Fruit fly (Drosophila melanogaster) whole organism, embryonic: ENCODE measurements around the gene CG31999.

Source experiments
- B-H1 ChIP-seq: fragments of 200-800 bp; sonication (Bioruptor generic); IDR thresholded peaks from 3 replicates; pipeline ENCODE4 v1.3.6; 2022; ENCODE audit warnings: missing biosample characterization, missing genetic modification characterization
- BEAF-32 ChIP-seq: fragments of 200-800 bp; sonication (Bioruptor generic); optimal IDR thresholded peaks from 3 replicates; lab custom pipeline; 2017; ENCODE audit warnings: missing biosample characterization, missing genetic modification characterization, mild to moderate bottlenecking, moderate library complexity, missing genetic modification reagents
- CG10321 ChIP-seq: fragments of 200-800 bp; sonication (Bioruptor generic); IDR thresholded peaks from 2 replicates; pipeline ENCODE4 v1.3.6; 2022; ENCODE audit warnings: missing biosample characterization, missing genetic modification characterization
- CG10431 ChIP-seq: fragments of 200-800 bp; sonication (Bioruptor generic); optimal IDR thresholded peaks from 3 replicates; lab custom pipeline; 2018; ENCODE audit warnings: missing biosample characterization, mild to moderate bottlenecking, missing genetic modification characterization
- CG13287 ChIP-seq: fragments of 200-800 bp; sonication (Bioruptor generic); IDR thresholded peaks from 2 replicates; pipeline ENCODE4 v1.3.6; 2022; ENCODE audit warnings: missing biosample characterization, missing genetic modification characterization; ENCODE audit not compliant: partially characterized antibody
- CG30020 ChIP-seq: fragments of 200-800 bp; optimal IDR thresholded peaks from 2 replicates; lab custom pipeline; 2019; ENCODE audit warnings: missing biosample characterization, mild to moderate bottlenecking, missing genetic modification characterization, moderate library complexity
- CG31441 ChIP-seq: fragments of 200-800 bp; sonication (Bioruptor generic); IDR thresholded peaks from 2 replicates; pipeline ENCODE4 v1.3.6; 2022; ENCODE audit warnings: missing biosample characterization, missing genetic modification characterization
- CG34376 ChIP-seq: fragments of 200-800 bp; sonication (Bioruptor generic); optimal IDR thresholded peaks from 2 replicates; lab custom pipeline; 2018; ENCODE audit warnings: missing biosample characterization, mild to moderate bottlenecking, missing genetic modification characterization
- CG4617 ChIP-seq: fragments of 200-800 bp; sonication (Bioruptor generic); optimal IDR thresholded peaks from 3 replicates; lab custom pipeline; 2016; ENCODE audit warnings: missing biosample characterization, missing genetic modification characterization, borderline replicate concordance
- CG8089 ChIP-seq: fragments of 200-800 bp; sonication (Bioruptor generic); optimal IDR thresholded peaks from 3 replicates; lab custom pipeline; 2016; ENCODE audit warnings: missing biosample characterization, missing genetic modification characterization
- CG9609 ChIP-seq: fragments of 200-800 bp; sonication (Bioruptor generic); optimal IDR thresholded peaks from 3 replicates; lab custom pipeline; 2016; ENCODE audit warnings: missing biosample characterization, missing genetic modification characterization
- CTCF ChIP-seq: fragments of 200-800 bp; sonication (Bioruptor generic); optimal IDR thresholded peaks from 2 replicates; lab custom pipeline; 2017; ENCODE audit warnings: missing biosample characterization, mild to moderate bottlenecking, missing genetic modification characterization, moderate library complexity
- Dfd ChIP-seq, 2 experiments: fragments of >200 bp; optimal IDR thresholded peaks; 2 replicates each; lab custom pipeline; 2017; ENCODE audit warnings: missing biosample characterization in 2 of 2, missing genetic modification characterization in 2 of 2
- Dip3 ChIP-seq: fragments of 200-800 bp; sonication (Bioruptor generic); optimal IDR thresholded peaks from 3 replicates; lab custom pipeline; 2016; ENCODE audit warnings: missing biosample characterization, missing genetic modification characterization
- Eip74EF ChIP-seq, 2 experiments: fragments of 200-800 bp in 1 of 2; fragments of >200 bp in 1 of 2; sonication (Bioruptor generic) in 1 of 2; optimal IDR thresholded peaks; 2 replicates each; lab custom pipeline; 2017 to 2019; ENCODE audit warnings: missing biosample characterization in 2 of 2, missing genetic modification characterization in 2 of 2, mild to moderate bottlenecking in 1 of 2, moderate library complexity in 1 of 2
- Ets65A ChIP-seq: fragments of 200-800 bp; sonication (Bioruptor generic); peaks from one replicate; lab custom pipeline; 2016; ENCODE audit warnings: missing biosample characterization, missing genetic modification characterization
- Fer1 ChIP-seq: fragments of 200-800 bp; sonication (Bioruptor generic); optimal IDR thresholded peaks from 2 replicates; lab custom pipeline; 2017; ENCODE audit warnings: missing biosample characterization, mild to moderate bottlenecking, missing genetic modification characterization
- HLH3B ChIP-seq: fragments of 200-800 bp; sonication (Bioruptor generic); IDR thresholded peaks from 2 replicates; pipeline ENCODE4 v1.3.6; 2022; ENCODE audit warnings: missing biosample characterization, missing genetic modification characterization
- Hr78 ChIP-seq, 2 experiments: fragments of 200-800 bp in 1 of 2; fragments of >200 bp in 1 of 2; sonication (Bioruptor generic) in 1 of 2; optimal IDR thresholded peaks; 2 replicates each; lab custom pipeline; 2017 to 2019; ENCODE audit warnings: missing biosample characterization in 2 of 2, missing genetic modification characterization in 2 of 2, mild to moderate bottlenecking in 1 of 2, moderate library complexity in 1 of 2
- MESR4 ChIP-seq: fragments of 200-800 bp; sonication (Bioruptor generic); optimal IDR thresholded peaks from 2 replicates; lab custom pipeline; 2018; ENCODE audit warnings: missing biosample characterization, mild to moderate bottlenecking, missing genetic modification characterization, moderate library complexity
- Med ChIP-seq: fragments of 200-800 bp; sonication (Bioruptor generic); peaks from one replicate; lab custom pipeline; 2016; ENCODE audit warnings: missing biosample characterization, missing genetic modification characterization, mild to moderate bottlenecking, inconsistent platforms, moderate library complexity
- NC2α ChIP-seq: fragments of 200-800 bp; sonication (Bioruptor generic); optimal IDR thresholded peaks from 2 replicates; lab custom pipeline; 2016; ENCODE audit warnings: missing biosample characterization, missing genetic modification characterization
- Neu2 ChIP-seq: fragments of 200-800 bp; sonication (Bioruptor generic); optimal IDR thresholded peaks from 3 replicates; lab custom pipeline; 2016; ENCODE audit warnings: missing biosample characterization, missing genetic modification characterization, borderline replicate concordance
- Nf-YB ChIP-seq: fragments of 200-800 bp; sonication (Bioruptor generic); optimal IDR thresholded peaks from 3 replicates; lab custom pipeline; 2019; ENCODE audit warnings: missing biosample characterization, mild to moderate bottlenecking, missing genetic modification characterization, moderate library complexity
- Opbp ChIP-seq: fragments of 200-800 bp; sonication (Bioruptor generic); IDR thresholded peaks from 3 replicates; pipeline ENCODE4 v1.3.6; 2022; ENCODE audit warnings: missing biosample characterization, missing genetic modification characterization; ENCODE audit not compliant: partially characterized antibody
- Scr ChIP-seq: fragments of 200-800 bp; sonication (Bioruptor generic); IDR thresholded peaks from 2 replicates; pipeline ENCODE4 v1.3.6; 2022; ENCODE audit warnings: missing biosample characterization, missing genetic modification characterization; ENCODE audit not compliant: partially characterized antibody
- Six4 ChIP-seq: fragments of 200-800 bp; sonication (Bioruptor generic); optimal IDR thresholded peaks from 2 replicates; lab custom pipeline; 2016; ENCODE audit warnings: missing biosample characterization, missing genetic modification characterization
- Trl ChIP-seq, 3 experiments: fragments of >200 bp in 2 of 3; fragments of 200-800 bp in 1 of 3; sonication (Bioruptor generic) in 1 of 3; optimal IDR thresholded peaks; 2 replicates in 1 of 3; 3 replicates in 2 of 3; lab custom pipeline; 2016 to 2017; ENCODE audit warnings: missing biosample characterization in 1 of 3, missing genetic modification characterization in 1 of 3
- aop ChIP-seq: fragments of 200-800 bp; sonication (Bioruptor generic); IDR thresholded peaks from 2 replicates; pipeline ENCODE4 v1.3.6; 2022; ENCODE audit warnings: missing biosample characterization, missing genetic modification characterization
- ara ChIP-seq: fragments of 200-800 bp; sonication (Bioruptor generic); IDR thresholded peaks from 2 replicates; pipeline ENCODE4 v1.3.6; 2022; ENCODE audit warnings: missing biosample characterization, missing genetic modification characterization
- ato ChIP-seq: fragments of 200-800 bp; sonication (Bioruptor generic); IDR thresholded peaks from 2 replicates; pipeline ENCODE4 v1.3.6; 2022; ENCODE audit warnings: missing biosample characterization, missing genetic modification characterization; ENCODE audit not compliant: partially characterized antibody
- bigmax ChIP-seq: fragments of 200-800 bp; sonication (Bioruptor generic); optimal IDR thresholded peaks from 2 replicates; lab custom pipeline; 2018; ENCODE audit warnings: missing biosample characterization, mild to moderate bottlenecking, missing genetic modification characterization
- croc ChIP-seq: fragments of 200-800 bp; sonication (Bioruptor generic); conservative IDR thresholded peaks from 3 replicates; pipeline ENCODE4 v1.3.6; 2022; ENCODE audit warnings: missing biosample characterization, missing genetic modification characterization
- ems ChIP-seq: fragments of 200-800 bp; sonication (Bioruptor generic); optimal IDR thresholded peaks from 3 replicates; lab custom pipeline; 2016; ENCODE audit warnings: missing biosample characterization, missing genetic modification characterization
- eve ChIP-seq, 2 experiments: fragments of >200 bp; optimal IDR thresholded peaks; 2 replicates each; lab custom pipeline; 2017; ENCODE audit warnings: missing biosample characterization in 2 of 2, missing genetic modification characterization in 2 of 2
- ham ChIP-seq: fragments of 200-800 bp; sonication (Bioruptor generic); IDR thresholded peaks from 2 replicates; pipeline ENCODE4 v1.3.6; 2022; ENCODE audit warnings: missing biosample characterization, missing genetic modification characterization
- ind ChIP-seq: fragments of 200-800 bp; sonication (Bioruptor generic); optimal IDR thresholded peaks from 3 replicates; lab custom pipeline; 2016; ENCODE audit warnings: missing biosample characterization, missing genetic modification characterization
- insv ChIP-seq, 2 experiments: fragments of 200-800 bp; sonication (Bioruptor generic); optimal IDR thresholded peaks; 3 replicates each; lab custom pipeline; 2016 to 2018; ENCODE audit warnings: missing biosample characterization in 2 of 2, missing genetic modification characterization in 2 of 2
- inv ChIP-seq: fragments of 200-800 bp; sonication (Bioruptor generic); IDR thresholded peaks from 2 replicates; pipeline ENCODE4 v1.3.6; 2022; ENCODE audit warnings: missing biosample characterization, missing genetic modification characterization; ENCODE audit not compliant: partially characterized antibody
- lmd ChIP-seq: fragments of 200-800 bp; sonication (Bioruptor generic); IDR thresholded peaks from 2 replicates; pipeline ENCODE4 v1.3.6; 2022; ENCODE audit warnings: missing biosample characterization, missing genetic modification characterization
- mam ChIP-seq: fragments of 200-800 bp; sonication (Bioruptor generic); optimal IDR thresholded peaks from 3 replicates; lab custom pipeline; 2016; ENCODE audit warnings: missing biosample characterization, missing genetic modification characterization
- nau ChIP-seq: fragments of 200-800 bp; sonication (Bioruptor generic); optimal IDR thresholded peaks from 3 replicates; lab custom pipeline; 2017; ENCODE audit warnings: missing biosample characterization, mild to moderate bottlenecking, missing genetic modification characterization, missing genetic modification reagents
- odd ChIP-seq: fragments of 200-800 bp; sonication (Bioruptor generic); optimal IDR thresholded peaks from 2 replicates; lab custom pipeline; 2017; ENCODE audit warnings: missing biosample characterization, mild to moderate bottlenecking, missing genetic modification characterization
- org-1 ChIP-seq: fragments of 200-800 bp; sonication (Bioruptor generic); optimal IDR thresholded peaks from 2 replicates; lab custom pipeline; 2017; ENCODE audit warnings: missing biosample characterization, missing genetic modification characterization
- phol ChIP-seq: fragments of 200-800 bp; sonication (Bioruptor generic); optimal IDR thresholded peaks from 3 replicates; lab custom pipeline; 2018; ENCODE audit warnings: missing biosample characterization, mild to moderate bottlenecking, missing genetic modification characterization, moderate library complexity
- pros ChIP-seq: fragments of 200-800 bp; sonication (Bioruptor generic); optimal IDR thresholded peaks from 3 replicates; lab custom pipeline; 2019; ENCODE audit warnings: missing biosample characterization, mild to moderate bottlenecking, missing genetic modification characterization, moderate library complexity
- sim ChIP-seq: fragments of 200-800 bp; sonication (Bioruptor generic); IDR thresholded peaks from 2 replicates; pipeline ENCODE4 v1.3.6; 2022; ENCODE audit warnings: missing biosample characterization, missing genetic modification characterization
- slp2 ChIP-seq: fragments of 200-800 bp; sonication (Bioruptor generic); optimal IDR thresholded peaks from 2 replicates; lab custom pipeline; 2016; ENCODE audit warnings: missing biosample characterization, missing genetic modification characterization
- zfh2 ChIP-seq: fragments of 200-800 bp; sonication (Bioruptor generic); optimal IDR thresholded peaks from 2 replicates; lab custom pipeline; 2016; ENCODE audit warnings: missing biosample characterization, missing genetic modification characterization

Gene CG31999

DNA sequence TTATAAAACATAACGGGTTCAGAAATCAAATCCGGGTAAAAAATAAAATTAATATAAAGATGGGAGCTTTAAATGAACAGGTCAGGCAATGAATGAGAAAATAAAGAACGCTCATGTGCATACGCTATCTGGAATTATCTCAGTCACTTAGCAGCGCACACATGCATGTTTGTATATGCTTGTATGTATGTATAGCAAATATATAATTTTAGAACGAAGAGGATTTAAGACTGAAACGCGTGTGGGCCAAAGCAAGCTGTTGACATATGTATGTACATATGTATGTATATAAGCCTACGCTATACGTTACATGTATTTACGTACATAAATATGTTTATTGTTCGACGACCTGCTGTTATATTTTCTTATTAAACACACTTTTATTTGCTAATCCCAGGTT is 1.7 kb downstream of the CG31999 start (continued):
- TF ChIP-seq CG9609 (no peak), B-H1 (no peak), ind (GFP tag; lab: Kevin White, UChicago) (no peak), Six4 (no peak), HLH3B (GFP tag; lab: Robert Waterston, UW) (no peak; the same call in 1 of the 2 replicates), Med (GFP tag; lab: Kevin White, UChicago) (peak; percentile 69), ems (GFP tag; lab: Kevin White, UChicago) (no peak), CTCF (GFP tag; lab: Kevin White, UChicago) (no peak), nau (peak; percentile 65), Eip74EF (GFP tag; optimal IDR thresholded peaks at IDR 0.05; lab: Kevin White, UChicago) (no peak), aop (GFP tag; lab: Robert Waterston, UW) (no peak), CG10321 (GFP tag; lab: Robert Waterston, UW) (no peak), CG13287 (GFP tag; lab: Robert Waterston, UW) (no peak), insv (GFP tag; optimal IDR thresholded peaks at IDR 0.05; lab: Kevin White, UChicago) (no peak), slp2 (GFP tag; lab: Kevin White, UChicago) (no peak), CG31441 (no peak), Opbp (GFP tag; lab: Robert Waterston, UW) (no peak), Neu2 (GFP tag; lab: Kevin White, UChicago) (no peak)

DNA sequence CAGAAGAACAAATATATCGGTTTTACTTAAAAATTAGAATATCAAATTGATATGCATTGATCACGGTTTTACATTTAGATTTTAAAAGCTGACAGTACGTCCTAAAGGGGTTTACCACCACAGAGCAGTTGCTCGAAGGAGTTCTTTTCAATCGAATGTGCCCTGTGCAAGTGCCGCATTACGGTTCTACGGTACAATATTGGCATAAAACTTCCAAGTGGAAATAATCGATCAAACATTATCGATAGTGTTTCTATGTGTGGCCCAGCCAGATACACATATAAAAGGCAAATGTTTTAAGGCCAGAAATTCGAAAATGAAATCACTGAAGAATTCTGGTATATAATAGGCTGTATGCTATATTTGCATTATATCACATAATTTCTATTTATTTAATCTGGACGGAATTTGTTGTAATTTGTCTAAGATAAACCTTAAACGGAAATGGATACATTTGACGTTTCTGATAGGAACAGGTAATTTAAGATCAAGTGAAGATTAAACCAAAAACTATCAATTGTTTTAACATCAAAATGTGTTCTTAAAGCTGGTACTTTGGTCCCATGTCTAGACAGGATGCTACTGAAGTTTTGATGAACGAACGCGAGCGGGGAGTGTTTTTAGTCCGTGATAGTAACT is 17.4 kb downstream of the CG31999 start, which contains the start of gene Crk:
Crk (plus strand) TSS at position 214 of the 639 bp plus-strand sequence.
- TF ChIP-seq Scr: no peak; the same call in 1 of the 2 replicates
- no peak for TF ChIP-seq ham (GFP tag; lab: Robert Waterston, UW)
- no peak for TF ChIP-seq pros (GFP tag; lab: Kevin White, UChicago)
- peak; percentile 10 for TF ChIP-seq Dip3 (GFP tag; lab: Kevin White, UChicago)
- no peak for TF ChIP-seq lmd
- TF ChIP-seq CG34376: peak; percentile 12
- no peak for TF ChIP-seq sim (GFP tag; lab: Robert Waterston, UW)
- peak; percentile 99 for TF ChIP-seq CG30020
- TF ChIP-seq Ets65A: peak; percentile 88
- TF ChIP-seq Nf-YB (GFP tag; lab: Kevin White, UChicago): no peak
- no peak for TF ChIP-seq CG10431
- TF ChIP-seq ato (GFP tag; lab: Robert Waterston, UW): no peak
- peak; percentile 7 for TF ChIP-seq odd (GFP tag; lab: Kevin White, UChicago)
- TF ChIP-seq eve (GFP tag; optimal IDR thresholded peaks at IDR 0.05; lab: Kevin White, UChicago): peak in 1 of 2 experiments; percentile 69
- no peak for TF ChIP-seq NC2α
- peak; percentile 43; the same call in 1 of the 2 replicates for TF ChIP-seq inv
- TF ChIP-seq croc (GFP tag; lab: Robert Waterston, UW): no peak
- no peak for TF ChIP-seq ara (GFP tag; lab: Robert Waterston, UW)
- TF ChIP-seq org-1 (GFP tag; lab: Kevin White, UChicago): no peak
- peak; percentile 22 for TF ChIP-seq zfh2 (GFP tag; lab: Kevin White, UChicago)
- no peak for TF ChIP-seq Eip74EF (GFP tag; optimal IDR thresholded peaks at IDR 0.05; lab: Kevin White, UChicago)
- TF ChIP-seq Dfd (GFP tag; optimal IDR thresholded peaks at IDR 0.05; lab: Kevin White, UChicago): peak in 1 of 2 experiments; percentile 69
- peak in 1 of 2 experiments; percentile 14 for TF ChIP-seq Hr78 (GFP tag; optimal IDR thresholded peaks at IDR 0.05; lab: Kevin White, UChicago)
- no peak for TF ChIP-seq phol
- peak; percentile 72 for TF ChIP-seq BEAF-32 (GFP tag; lab: Kevin White, UChicago)
- TF ChIP-seq mam (GFP tag; lab: Kevin White, UChicago): peak; percentile 20
- peak; percentile 87 for TF ChIP-seq CG4617
- TF ChIP-seq bigmax (GFP tag; lab: Kevin White, UChicago): no peak
- peak; percentile 15 for TF ChIP-seq CG8089 (GFP tag; lab: Kevin White, UChicago)
- peak; percentile 30 for TF ChIP-seq Fer1 (GFP tag; lab: Kevin White, UChicago)
- TF ChIP-seq MESR4 (GFP tag; lab: Kevin White, UChicago): peak; percentile 93
- no peak for TF ChIP-seq Trl (optimal IDR thresholded peaks at IDR 0.05; lab: Kevin White, UChicago)
- TF ChIP-seq Trl (GFP tag; optimal IDR thresholded peaks at IDR 0.05; lab: Kevin White, UChicago): no peak
